Worm (Caenorhabditis elegans) whole organism, late embryonic: ENCODE results near the gene oef-1.
A peak's percentile ranks its signal among the peaks of the same experiment; 100 is the strongest.

Source experiments
- C08G9.2 ChIP-seq: sonication (generic microtip); optimal IDR thresholded peaks from 2 replicates; lab custom pipeline; 2016; ENCODE audit warnings: mild to moderate bottlenecking, missing genetic modification characterization, moderate library complexity, missing compliant biosample characterization
- C38D4.7 ChIP-seq: fragments of 200-800 bp; sonication (Bioruptor generic); optimal IDR thresholded peaks from 2 replicates; lab custom pipeline; 2018; ENCODE audit warnings: mild to moderate bottlenecking, missing genetic modification characterization, moderate library complexity, missing compliant biosample characterization
- F13H6.1 ChIP-seq: sonication (generic microtip); optimal IDR thresholded peaks from 2 replicates; lab custom pipeline; 2016; ENCODE audit warnings: missing genetic modification characterization, missing compliant biosample characterization
- K09A11.1 ChIP-seq: sonication (generic microtip); optimal IDR thresholded peaks from 2 replicates; lab custom pipeline; 2017; ENCODE audit warnings: antibody characterized with exemption, mild to moderate bottlenecking, missing genetic modification characterization, missing compliant biosample characterization; ENCODE audit not compliant: insufficient read depth
- T23F11.4 ChIP-seq: fragments of 200-800 bp; sonication (Bioruptor generic); optimal IDR thresholded peaks from 2 replicates; lab custom pipeline; 2018; ENCODE audit warnings: mild to moderate bottlenecking, missing genetic modification characterization, missing compliant biosample characterization
- ceh-2 ChIP-seq: sonication (generic microtip); optimal IDR thresholded peaks from 2 replicates; lab custom pipeline; 2016; ENCODE audit warnings: missing genotype, missing genetic modification characterization, missing compliant biosample characterization
- ceh-22 ChIP-seq: sonication (generic microtip); optimal IDR thresholded peaks from 2 replicates; lab custom pipeline; 2017; ENCODE audit warnings: missing biosample characterization, missing genetic modification characterization
- ceh-24 ChIP-seq: sonication (generic microtip); optimal IDR thresholded peaks from 2 replicates; lab custom pipeline; 2016; ENCODE audit warnings: mild to moderate bottlenecking, missing genetic modification characterization, missing compliant biosample characterization
- ceh-30 ChIP-seq: fragments of 150-350 bp; optimal IDR thresholded peaks from 2 replicates; lab custom pipeline; 2014; ENCODE audit warnings: missing biosample characterization, missing genetic modification characterization
- ceh-31 ChIP-seq: sonication (generic microtip); optimal IDR thresholded peaks from 2 replicates; lab custom pipeline; 2016; ENCODE audit warnings: missing genetic modification characterization, missing compliant biosample characterization
- ceh-34 ChIP-seq: sonication (generic microtip); optimal IDR thresholded peaks from 2 replicates; lab custom pipeline; 2016; ENCODE audit warnings: mild to moderate bottlenecking, missing genetic modification characterization, missing compliant biosample characterization
- ceh-48 ChIP-seq: sonication (generic microtip); optimal IDR thresholded peaks from 2 replicates; lab custom pipeline; 2016; ENCODE audit warnings: missing genetic modification characterization, inconsistent platforms, missing compliant biosample characterization
- ceh-9 ChIP-seq: sonication (generic microtip); optimal IDR thresholded peaks from 2 replicates; lab custom pipeline; 2016; ENCODE audit warnings: mild to moderate bottlenecking, missing genetic modification characterization, inconsistent platforms, missing compliant biosample characterization
- dmd-4 ChIP-seq: sonication (generic microtip); optimal IDR thresholded peaks from 2 replicates; lab custom pipeline; 2016; ENCODE audit warnings: borderline replicate concordance, missing genetic modification characterization, missing compliant biosample characterization
- elt-2 ChIP-seq: sonication (generic microtip); optimal IDR thresholded peaks from 2 replicates; lab custom pipeline; 2016; ENCODE audit warnings: missing genetic modification reagents, missing genetic modification characterization, missing compliant biosample characterization
- elt-4 ChIP-seq: sonication (generic microtip); optimal IDR thresholded peaks from 2 replicates; lab custom pipeline; 2016; ENCODE audit warnings: missing genetic modification characterization, missing compliant biosample characterization
- ets-4 ChIP-seq: sonication (generic microtip); optimal IDR thresholded peaks from 2 replicates; lab custom pipeline; 2016; ENCODE audit warnings: missing genetic modification characterization, missing compliant biosample characterization
- fkh-10 ChIP-seq: fragments of 150-350 bp; optimal IDR thresholded peaks from 2 replicates; lab custom pipeline; 2014; ENCODE audit warnings: missing biosample characterization, missing genetic modification reagents, missing genetic modification characterization
- gmeb-2 ChIP-seq: sonication (generic microtip); optimal IDR thresholded peaks from 2 replicates; lab custom pipeline; 2016; ENCODE audit warnings: missing genetic modification characterization, inconsistent platforms, missing compliant biosample characterization
- hlh-13 ChIP-seq: fragments of 200-800 bp; sonication (Bioruptor generic); optimal IDR thresholded peaks from 2 replicates; lab custom pipeline; 2018; ENCODE audit warnings: mild to moderate bottlenecking, missing genetic modification characterization, missing compliant biosample characterization
- hlh-30 ChIP-seq: sonication (generic microtip); optimal IDR thresholded peaks from 2 replicates; lab custom pipeline; 2017; ENCODE audit warnings: antibody characterized with exemption, missing genetic modification characterization, missing compliant biosample characterization; ENCODE audit not compliant: insufficient read depth
- hlh-6 ChIP-seq: sonication (generic microtip); optimal IDR thresholded peaks from 2 replicates; lab custom pipeline; 2016; ENCODE audit warnings: missing genotype, missing genetic modification characterization, missing compliant biosample characterization
- hlh-8 ChIP-seq: sonication (generic microtip); optimal IDR thresholded peaks from 2 replicates; lab custom pipeline; 2016; ENCODE audit warnings: missing genotype, missing genetic modification characterization, missing compliant biosample characterization
- lin-11 ChIP-seq: fragments of 200-800 bp; sonication (Bioruptor generic); optimal IDR thresholded peaks from 2 replicates; lab custom pipeline; 2018; ENCODE audit warnings: mild to moderate bottlenecking, missing genetic modification characterization, missing compliant biosample characterization
- mec-3 ChIP-seq: sonication (generic microtip); optimal IDR thresholded peaks from 2 replicates; lab custom pipeline; 2016; ENCODE audit warnings: borderline replicate concordance, missing genetic modification characterization, missing compliant biosample characterization
- nfya-1 ChIP-seq: sonication (generic microtip); optimal IDR thresholded peaks from 2 replicates; lab custom pipeline; 2017; ENCODE audit warnings: missing genetic modification characterization, mild to moderate bottlenecking, missing compliant biosample characterization, antibody characterized with exemption, moderate library complexity
- odd-2 ChIP-seq: sonication (generic microtip); optimal IDR thresholded peaks from 2 replicates; lab custom pipeline; 2017; ENCODE audit warnings: antibody characterized with exemption, mild to moderate bottlenecking, missing genetic modification characterization, missing compliant biosample characterization
- pag-3 ChIP-seq: sonication (generic microtip); optimal IDR thresholded peaks from 2 replicates; lab custom pipeline; 2016; ENCODE audit warnings: missing compliant biosample characterization, missing genetic modification characterization, borderline replicate concordance
- pat-9 ChIP-seq: fragments of 200-800 bp; sonication (Bioruptor generic); optimal IDR thresholded peaks from 2 replicates; lab custom pipeline; 2018; ENCODE audit warnings: mild to moderate bottlenecking, missing genetic modification characterization, moderate library complexity, missing compliant biosample characterization
- ref-2 ChIP-seq: sonication (generic microtip); optimal IDR thresholded peaks from 2 replicates; lab custom pipeline; 2016; ENCODE audit warnings: missing genetic modification characterization, missing compliant biosample characterization
- rnt-1 ChIP-seq: sonication (generic microtip); optimal IDR thresholded peaks from 2 replicates; lab custom pipeline; 2016; ENCODE audit warnings: missing genetic modification characterization, missing compliant biosample characterization
- sdc-2 ChIP-seq: sonication (generic microtip); optimal IDR thresholded peaks from 2 replicates; lab custom pipeline; 2016; ENCODE audit warnings: missing genotype, missing genetic modification characterization, missing compliant biosample characterization
- sox-2 ChIP-seq: fragments of 200-800 bp; sonication (Bioruptor generic); IDR thresholded peaks from 2 replicates; pipeline ENCODE4 v1.3.6; 2022; ENCODE audit warnings: missing genetic modification reagents, missing genetic modification characterization, missing compliant biosample characterization
- sox-4 ChIP-seq: sonication (generic microtip); optimal IDR thresholded peaks from 2 replicates; lab custom pipeline; 2017; ENCODE audit warnings: mild to moderate bottlenecking, missing genetic modification characterization, inconsistent platforms, missing compliant biosample characterization
- syd-9 ChIP-seq: sonication (generic microtip); optimal IDR thresholded peaks from 2 replicates; lab custom pipeline; 2016; ENCODE audit warnings: mild to moderate bottlenecking, missing genetic modification characterization, moderate library complexity, missing compliant biosample characterization
- tbx-2 ChIP-seq: sonication (generic microtip); optimal IDR thresholded peaks from 2 replicates; lab custom pipeline; 2016; ENCODE audit warnings: missing genetic modification characterization, missing compliant biosample characterization
- tbx-7 ChIP-seq: sonication (generic microtip); optimal IDR thresholded peaks from 2 replicates; lab custom pipeline; 2016; ENCODE audit warnings: missing genotype, missing genetic modification characterization, missing compliant biosample characterization
- unc-42 ChIP-seq: sonication (generic microtip); optimal IDR thresholded peaks from 2 replicates; lab custom pipeline; 2016; ENCODE audit warnings: missing genotype, missing genetic modification characterization, missing compliant biosample characterization
- unc-55 ChIP-seq: sonication (generic microtip); optimal IDR thresholded peaks from 2 replicates; lab custom pipeline; 2017; ENCODE audit warnings: missing biosample characterization, missing genetic modification reagents, missing genetic modification characterization
- zip-5 ChIP-seq: sonication (generic microtip); optimal IDR thresholded peaks from 2 replicates; lab custom pipeline; 2016; ENCODE audit warnings: missing genetic modification characterization, missing compliant biosample characterization

The oef-1 gene

ce11 chrIV:7556265-7556866 is 8.1 kb downstream of the oef-1 start, which contains the start of the genes F49E8.7, F49E8.8 and nprl-2:
Gene F49E8.7, minus strand, starts transcription at chrIV:7556365.
Gene F49E8.8, plus strand, starts transcription at chrIV:7556637.
Gene nprl-2, plus strand, starts transcription at chrIV:7556816.
- TF ChIP-seq gmeb-2 (tag; lab: Kevin White, UChicago), result no peak
- no peak for TF ChIP-seq sdc-2 (tag; lab: Kevin White, UChicago)
- no peak for TF ChIP-seq fkh-10 (GFP tag; lab: Kevin White, UChicago)
- no peak for TF ChIP-seq pat-9
- no peak for TF ChIP-seq pag-3 (tag; lab: Kevin White, UChicago)
- no peak for TF ChIP-seq hlh-8 (tag; lab: Kevin White, UChicago)
- TF ChIP-seq ceh-9 (tag; lab: Kevin White, UChicago), result no peak
- TF ChIP-seq T23F11.4, result no peak
- no peak for TF ChIP-seq ceh-30 (tag; lab: Kevin White, UChicago)
- no peak for TF ChIP-seq rnt-1 (tag; lab: Kevin White, UChicago)
- no peak for TF ChIP-seq unc-42 (tag; lab: Kevin White, UChicago)
- TF ChIP-seq ceh-48, result no peak
- TF ChIP-seq zip-5, result no peak

- TF ChIP-seq ref-2 (tag; lab: Kevin White, UChicago) (no peak), ceh-22 (tag; lab: Kevin White, UChicago) (no peak), C38D4.7 (no peak), ceh-2 (no peak), tbx-7 (tag; lab: Kevin White, UChicago) (no peak), dmd-4 (tag; lab: Kevin White, UChicago) (no peak), C08G9.2 (tag; lab: Kevin White, UChicago) (no peak), mec-3 (tag; lab: Kevin White, UChicago) (no peak), pat-9 (no peak), elt-2 (no peak), sdc-2 (tag; lab: Kevin White, UChicago) (no peak), ceh-34 (tag; lab: Kevin White, UChicago) (no peak), gmeb-2 (tag; lab: Kevin White, UChicago) (no peak), odd-2 (tag; lab: Kevin White, UChicago) (no peak), syd-9 (tag; lab: Kevin White, UChicago) (no peak), ets-4 (tag; lab: Kevin White, UChicago) (no peak), elt-4 (tag; lab: Kevin White, UChicago) (no peak), ceh-48 (no peak), hlh-30 (tag; lab: Kevin White, UChicago) (no peak)
Measured at ce11 chrIV:7558653-7559052, 10.4 kb downstream of the oef-1 start.

- TF ChIP-seq F13H6.1 (no peak), K09A11.1 (tag; lab: Kevin White, UChicago) (no peak), ceh-24 (no peak), hlh-6 (tag; lab: Kevin White, UChicago) (no peak), unc-55 (GFP tag; lab: Kevin White, UChicago) (no peak), ets-4 (tag; lab: Kevin White, UChicago) (no peak), sox-4 (no peak)
Measured at ce11 chrIV:7559237-7559636, 11.0 kb downstream of the oef-1 start.

- peak; percentile 45 for TF ChIP-seq elt-2
- TF ChIP-seq unc-55 (GFP tag; lab: Kevin White, UChicago), result no peak
- TF ChIP-seq lin-11 (tag; lab: Kevin White, UChicago), result no peak
- peak; percentile 35 for TF ChIP-seq tbx-2 (tag; lab: Kevin White, UChicago)
- TF ChIP-seq ceh-31 (tag; lab: Kevin White, UChicago), result peak; percentile 47
- no peak for TF ChIP-seq hlh-13 (GFP tag; lab: Kevin White, UChicago)
- TF ChIP-seq sox-2 (GFP tag; lab: Robert Waterston, UW), result no peak
- TF ChIP-seq nfya-1 (tag; lab: Kevin White, UChicago), result peak; percentile 2
- TF ChIP-seq unc-42 (tag; lab: Kevin White, UChicago), result peak; percentile 20
- TF ChIP-seq zip-5, result peak; percentile 7
- no peak for TF ChIP-seq ceh-30 (tag; lab: Kevin White, UChicago)
Measured at ce11 chrIV:7561614-7562142, 13.5 kb downstream of the oef-1 start, which contains the start of gene ima-3. Gene ima-3, minus strand, starts transcription at chrIV:7561664.
